Worm (Caenorhabditis elegans): ENCODE data around the gene K12H6.8.

- no peak for TF ChIP-seq F23B12.7 (tag; optimal IDR thresholded peaks at IDR 0.05; ENCODE audit: insufficient read depth)
- TF ChIP-seq ztf-6 (GFP tag; IDR thresholded peaks at IDR 0.05), result no peak
- TF ChIP-seq hlh-26 (GFP tag; conservative IDR thresholded peaks at IDR 0.05), result no peak
- TF ChIP-seq nhr-120 (GFP tag; IDR thresholded peaks at IDR 0.05), result no peak
- no peak for TF ChIP-seq repo-1 (tag; optimal IDR thresholded peaks at IDR 0.05)
- no peak for TF ChIP-seq ztf-25 (GFP tag; IDR thresholded peaks at IDR 0.05)
- TF ChIP-seq mxl-1 (tag; optimal IDR thresholded peaks at IDR 0.05), result no peak
- no peak for TF ChIP-seq Y56A3A.18 (GFP tag; IDR thresholded peaks at IDR 0.05)
- TF ChIP-seq chd-7 (tag; optimal IDR thresholded peaks at IDR 0.05), result no peak
- no peak for TF ChIP-seq cebp-1 (GFP tag; IDR thresholded peaks at IDR 0.05)
- no peak for TF ChIP-seq cebp-1 (tag; optimal IDR thresholded peaks at IDR 0.05)
- no peak for TF ChIP-seq sea-2 (GFP tag; IDR thresholded peaks at IDR 0.05)
- no peak for TF ChIP-seq nhr-80 (tag; optimal IDR thresholded peaks at IDR 0.05)
- no peak for TF ChIP-seq snpc-1.3 (tag; optimal IDR thresholded peaks at IDR 0.05; ENCODE audit: insufficient read depth)
Observed at ce11 chrII:2815444-2815843, 12.3 kb upstream of the K12H6.8 start, which contains the start of gene K12H6.2.
